Worm (Caenorhabditis elegans) whole organism, late embryonic: ENCODE data around the gene clec-4.

Source experiments
- C38D4.7 ChIP-seq: fragments of 200-800 bp; sonication (Bioruptor generic); optimal IDR thresholded peaks from 2 replicates; lab custom pipeline; 2018; ENCODE audit warnings: mild to moderate bottlenecking, missing genetic modification characterization, moderate library complexity, missing compliant biosample characterization
- F13H6.1 ChIP-seq: sonication (generic microtip); optimal IDR thresholded peaks from 2 replicates; lab custom pipeline; 2016; ENCODE audit warnings: missing genetic modification characterization, missing compliant biosample characterization
- T23F11.4 ChIP-seq: fragments of 200-800 bp; sonication (Bioruptor generic); optimal IDR thresholded peaks from 2 replicates; lab custom pipeline; 2018; ENCODE audit warnings: mild to moderate bottlenecking, missing genetic modification characterization, missing compliant biosample characterization
- Y22D7AL.16 ChIP-seq: sonication (generic microtip); optimal IDR thresholded peaks from 2 replicates; lab custom pipeline; 2016; ENCODE audit warnings: missing genetic modification characterization, missing compliant biosample characterization
- ama-1 ChIP-seq: fragments of 150-350 bp; optimal IDR thresholded peaks from 2 replicates; lab custom pipeline; 2014
- ceh-14 ChIP-seq: sonication (generic microtip); optimal IDR thresholded peaks from 2 replicates; lab custom pipeline; 2016; ENCODE audit warnings: missing genotype, missing genetic modification characterization, missing compliant biosample characterization
- ceh-18 ChIP-seq: sonication (generic microtip); optimal IDR thresholded peaks from 2 replicates; lab custom pipeline; 2016; ENCODE audit warnings: missing genetic modification characterization, missing compliant biosample characterization
- ceh-24 ChIP-seq: sonication (generic microtip); optimal IDR thresholded peaks from 2 replicates; lab custom pipeline; 2016; ENCODE audit warnings: mild to moderate bottlenecking, missing genetic modification characterization, missing compliant biosample characterization
- ceh-31 ChIP-seq: sonication (generic microtip); optimal IDR thresholded peaks from 2 replicates; lab custom pipeline; 2016; ENCODE audit warnings: missing genetic modification characterization, missing compliant biosample characterization
- ceh-45 ChIP-seq: fragments of 200-800 bp; sonication (Bioruptor generic); IDR thresholded peaks from 2 replicates; pipeline ENCODE4 v1.3.6; 2022; ENCODE audit warnings: missing genetic modification reagents, missing genetic modification characterization, missing compliant biosample characterization
- ceh-48 ChIP-seq: sonication (generic microtip); optimal IDR thresholded peaks from 2 replicates; lab custom pipeline; 2016; ENCODE audit warnings: missing genetic modification characterization, inconsistent platforms, missing compliant biosample characterization
- ceh-6 ChIP-seq: fragments of 200-800 bp; sonication (Bioruptor generic); optimal IDR thresholded peaks from 2 replicates; lab custom pipeline; 2018; ENCODE audit warnings: mild to moderate bottlenecking, missing genetic modification characterization, missing compliant biosample characterization
- ceh-9 ChIP-seq: sonication (generic microtip); optimal IDR thresholded peaks from 2 replicates; lab custom pipeline; 2016; ENCODE audit warnings: mild to moderate bottlenecking, missing genetic modification characterization, inconsistent platforms, missing compliant biosample characterization
- che-1 ChIP-seq: sonication (generic microtip); optimal IDR thresholded peaks from 2 replicates; lab custom pipeline; 2016; ENCODE audit warnings: mild to moderate bottlenecking, missing genetic modification characterization, missing compliant biosample characterization
- dmd-4 ChIP-seq: sonication (generic microtip); optimal IDR thresholded peaks from 2 replicates; lab custom pipeline; 2016; ENCODE audit warnings: borderline replicate concordance, missing genetic modification characterization, missing compliant biosample characterization
- elt-2 ChIP-seq: sonication (generic microtip); optimal IDR thresholded peaks from 2 replicates; lab custom pipeline; 2016; ENCODE audit warnings: missing genetic modification reagents, missing genetic modification characterization, missing compliant biosample characterization
- ets-4 ChIP-seq: sonication (generic microtip); optimal IDR thresholded peaks from 2 replicates; lab custom pipeline; 2016; ENCODE audit warnings: missing genetic modification characterization, missing compliant biosample characterization
- fax-1 ChIP-seq: sonication (generic microtip); optimal IDR thresholded peaks from 2 replicates; lab custom pipeline; 2016; ENCODE audit warnings: missing genotype, missing genetic modification characterization, missing compliant biosample characterization
- fkh-6 ChIP-seq: sonication (generic microtip); optimal IDR thresholded peaks from 2 replicates; lab custom pipeline; 2016; ENCODE audit warnings: missing genetic modification characterization, missing compliant biosample characterization
- gmeb-2 ChIP-seq: sonication (generic microtip); optimal IDR thresholded peaks from 2 replicates; lab custom pipeline; 2016; ENCODE audit warnings: missing genetic modification characterization, inconsistent platforms, missing compliant biosample characterization
- hlh-6 ChIP-seq: sonication (generic microtip); optimal IDR thresholded peaks from 2 replicates; lab custom pipeline; 2016; ENCODE audit warnings: missing genotype, missing genetic modification characterization, missing compliant biosample characterization
- lim-6 ChIP-seq: sonication (generic microtip); optimal IDR thresholded peaks from 2 replicates; lab custom pipeline; 2016; ENCODE audit warnings: missing genetic modification characterization, missing compliant biosample characterization
- lin-11 ChIP-seq: fragments of 200-800 bp; sonication (Bioruptor generic); optimal IDR thresholded peaks from 2 replicates; lab custom pipeline; 2018; ENCODE audit warnings: mild to moderate bottlenecking, missing genetic modification characterization, missing compliant biosample characterization
- madf-2 ChIP-seq: sonication (generic microtip); optimal IDR thresholded peaks from 2 replicates; lab custom pipeline; 2017; ENCODE audit warnings: missing genetic modification characterization, missing compliant biosample characterization
- mec-3 ChIP-seq: sonication (generic microtip); optimal IDR thresholded peaks from 2 replicates; lab custom pipeline; 2016; ENCODE audit warnings: borderline replicate concordance, missing genetic modification characterization, missing compliant biosample characterization
- nfya-1 ChIP-seq: sonication (generic microtip); optimal IDR thresholded peaks from 2 replicates; lab custom pipeline; 2017; ENCODE audit warnings: missing genetic modification characterization, mild to moderate bottlenecking, missing compliant biosample characterization, antibody characterized with exemption, moderate library complexity
- nhr-11 ChIP-seq: fragments of 150-350 bp; optimal IDR thresholded peaks from 2 replicates; lab custom pipeline; 2014; ENCODE audit warnings: missing biosample characterization, missing genetic modification characterization
- odd-2 ChIP-seq: sonication (generic microtip); optimal IDR thresholded peaks from 2 replicates; lab custom pipeline; 2017; ENCODE audit warnings: antibody characterized with exemption, mild to moderate bottlenecking, missing genetic modification characterization, missing compliant biosample characterization
- pag-3 ChIP-seq: sonication (generic microtip); optimal IDR thresholded peaks from 2 replicates; lab custom pipeline; 2016; ENCODE audit warnings: missing compliant biosample characterization, missing genetic modification characterization, borderline replicate concordance
- pat-9 ChIP-seq: fragments of 200-800 bp; sonication (Bioruptor generic); optimal IDR thresholded peaks from 2 replicates; lab custom pipeline; 2018; ENCODE audit warnings: mild to moderate bottlenecking, missing genetic modification characterization, moderate library complexity, missing compliant biosample characterization
- pax-1 ChIP-seq: fragments of 150-350 bp; optimal IDR thresholded peaks from 2 replicates; lab custom pipeline; 2014; ENCODE audit warnings: missing biosample characterization, missing genetic modification characterization
- pha-2 ChIP-seq: sonication (generic microtip); optimal IDR thresholded peaks from 2 replicates; lab custom pipeline; 2017; ENCODE audit warnings: mild to moderate bottlenecking, missing genetic modification characterization, missing compliant biosample characterization
- pha-4 ChIP-seq: fragments of 150-350 bp; optimal IDR thresholded peaks from 2 replicates; lab custom pipeline; 2018; ENCODE audit warnings: missing biosample characterization, missing genetic modification reagents, missing genetic modification characterization
- pros-1 ChIP-seq: fragments of 150-350 bp; optimal IDR thresholded peaks from 2 replicates; lab custom pipeline; 2014; ENCODE audit warnings: missing biosample characterization, missing genetic modification reagents, missing genetic modification characterization
- sox-2 ChIP-seq: fragments of 200-800 bp; sonication (Bioruptor generic); IDR thresholded peaks from 2 replicates; pipeline ENCODE4 v1.3.6; 2022; ENCODE audit warnings: missing genetic modification reagents, missing genetic modification characterization, missing compliant biosample characterization
- sox-4 ChIP-seq: sonication (generic microtip); optimal IDR thresholded peaks from 2 replicates; lab custom pipeline; 2017; ENCODE audit warnings: mild to moderate bottlenecking, missing genetic modification characterization, inconsistent platforms, missing compliant biosample characterization
- tbx-2 ChIP-seq: sonication (generic microtip); optimal IDR thresholded peaks from 2 replicates; lab custom pipeline; 2016; ENCODE audit warnings: missing genetic modification characterization, missing compliant biosample characterization
- tbx-7 ChIP-seq: sonication (generic microtip); optimal IDR thresholded peaks from 2 replicates; lab custom pipeline; 2016; ENCODE audit warnings: missing genotype, missing genetic modification characterization, missing compliant biosample characterization
- ttx-3 ChIP-seq: sonication (generic microtip); optimal IDR thresholded peaks from 2 replicates; lab custom pipeline; 2016; ENCODE audit warnings: missing genetic modification reagents, missing genetic modification characterization, missing compliant biosample characterization
- unc-42 ChIP-seq: sonication (generic microtip); optimal IDR thresholded peaks from 2 replicates; lab custom pipeline; 2016; ENCODE audit warnings: missing genotype, missing genetic modification characterization, missing compliant biosample characterization
- zip-5 ChIP-seq: sonication (generic microtip); optimal IDR thresholded peaks from 2 replicates; lab custom pipeline; 2016; ENCODE audit warnings: missing genetic modification characterization, missing compliant biosample characterization

clec-4 gene

DNA sequence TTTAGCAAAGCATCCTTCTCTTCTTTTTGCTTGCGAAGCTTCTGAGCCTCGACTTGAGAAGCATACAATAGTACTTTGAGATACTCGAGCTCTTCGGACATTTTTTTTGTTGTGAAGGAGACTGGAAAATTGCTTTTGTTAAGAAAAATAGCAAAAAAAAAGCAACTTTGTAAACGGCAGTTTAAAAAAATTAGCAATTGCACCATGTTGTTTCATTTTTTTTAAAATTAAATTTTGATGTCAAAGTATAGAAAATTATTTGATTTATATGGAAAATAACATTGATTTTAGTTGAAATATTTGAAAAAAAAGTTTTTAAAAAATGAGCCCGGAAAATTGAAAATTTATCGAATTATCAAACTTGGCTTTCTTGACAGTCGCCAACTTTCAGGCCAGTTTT lies 6.2 kb downstream of the clec-4 start, which contains the start of gene Y38E10A.3:
Y38E10A.3 (minus strand) TSS at position 101 of the 400 bp plus-strand sequence.
- no peak for TF ChIP-seq lin-11 (tag; lab: Kevin White, UChicago)
- TF ChIP-seq pha-2 (tag; lab: Kevin White, UChicago): no peak
- no peak for TF ChIP-seq mec-3
- no peak for TF ChIP-seq Y22D7AL.16 (tag; lab: Kevin White, UChicago)
- TF ChIP-seq sox-4 (tag; lab: Kevin White, UChicago): no peak
- TF ChIP-seq fkh-6 (tag; lab: Kevin White, UChicago): no peak
- no peak for TF ChIP-seq ceh-18 (tag; lab: Kevin White, UChicago)
- no peak for TF ChIP-seq elt-2 (tag; lab: Kevin White, UChicago)
- no peak for TF ChIP-seq C38D4.7 (GFP tag; lab: Kevin White, UChicago)
- TF ChIP-seq odd-2: no peak
- no peak for TF ChIP-seq nhr-11 (tag; lab: Kevin White, UChicago)

DNA sequence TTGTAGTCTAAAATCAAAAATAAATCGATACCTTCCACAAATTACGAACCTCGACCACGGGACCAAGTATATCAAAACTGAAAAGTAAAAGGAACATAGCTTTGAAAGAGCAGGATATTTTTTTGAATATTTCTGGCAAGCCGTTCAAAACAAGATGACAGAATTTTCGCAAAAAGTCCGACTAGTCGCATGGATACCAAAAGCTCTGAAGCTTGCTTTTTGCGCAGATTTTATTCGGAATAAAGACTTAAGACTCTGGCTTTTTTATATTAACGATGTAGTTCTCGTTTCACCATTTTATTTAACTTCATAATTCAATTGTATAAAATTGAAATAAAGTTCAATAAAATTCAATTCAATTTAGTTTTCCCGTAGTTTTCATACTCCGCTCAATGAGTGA lies 7.4 kb downstream of the clec-4 start, which contains the start of gene Y38E10A.2:
Y38E10A.2 (minus strand) TSS at position 101 of the 400 bp plus-strand sequence.
- no peak for TF ChIP-seq che-1
- TF ChIP-seq ceh-48 (tag; lab: Kevin White, UChicago): no peak
- no peak for TF ChIP-seq ama-1
- no peak for TF ChIP-seq Y22D7AL.16 (tag; lab: Kevin White, UChicago)
- no peak for TF ChIP-seq ceh-45
- TF ChIP-seq sox-2 (GFP tag; lab: Robert Waterston, UW): no peak

DNA sequence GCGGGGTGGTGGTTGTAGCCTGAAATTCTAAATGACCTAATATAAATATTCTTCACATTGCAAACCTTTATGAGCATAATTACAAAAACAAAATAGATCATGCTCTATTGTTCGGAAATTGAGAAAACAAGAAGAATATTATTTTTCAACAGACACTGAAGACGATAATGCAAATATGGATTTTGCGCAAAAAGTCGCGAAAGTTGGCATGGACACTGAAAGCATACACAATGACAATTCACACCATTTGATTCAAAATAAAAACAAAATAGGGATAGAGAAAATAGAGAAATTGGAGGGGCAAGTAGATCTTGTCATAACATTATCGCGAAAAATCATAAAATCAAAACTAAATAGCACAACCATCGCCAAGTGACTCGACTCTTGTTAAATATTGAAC lies 8.2 kb downstream of the clec-4 start, which contains the start of gene Y38E10A.35:
Y38E10A.35 (minus strand) TSS at position 101 of the 400 bp plus-strand sequence.
- TF ChIP-seq pha-4 (tag; lab: Kevin White, UChicago): no peak
- TF ChIP-seq ceh-14: no peak
- no peak for TF ChIP-seq unc-42 (tag; lab: Kevin White, UChicago)

DNA sequence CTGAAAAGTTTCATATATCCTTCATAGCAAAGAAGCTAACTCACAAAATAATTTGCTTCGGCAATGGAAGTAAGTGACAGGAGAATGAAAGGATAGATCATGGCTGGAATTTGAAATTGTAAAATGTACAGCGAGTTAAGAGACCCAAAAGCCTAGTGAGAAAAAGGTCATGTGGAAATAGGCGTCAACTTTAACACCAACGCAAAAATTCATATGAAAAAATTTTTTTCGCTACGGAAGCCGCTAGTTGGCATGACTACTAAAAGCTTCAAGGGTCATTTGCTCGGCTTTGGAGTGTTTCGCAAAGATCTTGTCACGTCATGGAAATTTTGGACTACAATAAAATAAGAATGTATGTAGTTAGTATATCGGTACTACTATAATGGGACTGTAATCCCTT lies 10.4 kb downstream of the clec-4 start, which contains the start of gene Y38E10A.1:
Y38E10A.1 (minus strand) TSS at position 101 of the 400 bp plus-strand sequence.
- TF ChIP-seq ceh-31 (tag; lab: Kevin White, UChicago) (no peak), ceh-45 (no peak), lim-6 (tag; lab: Kevin White, UChicago) (no peak), C38D4.7 (GFP tag; lab: Kevin White, UChicago) (no peak), ceh-6 (GFP tag; lab: Kevin White, UChicago) (no peak), ceh-9 (tag; lab: Kevin White, UChicago) (no peak), Y22D7AL.16 (tag; lab: Kevin White, UChicago) (no peak), zip-5 (no peak), ttx-3 (no peak), ceh-24 (no peak), F13H6.1 (tag; lab: Kevin White, UChicago) (no peak), T23F11.4 (GFP tag; lab: Kevin White, UChicago) (no peak), pat-9 (tag; lab: Kevin White, UChicago) (no peak)

DNA sequence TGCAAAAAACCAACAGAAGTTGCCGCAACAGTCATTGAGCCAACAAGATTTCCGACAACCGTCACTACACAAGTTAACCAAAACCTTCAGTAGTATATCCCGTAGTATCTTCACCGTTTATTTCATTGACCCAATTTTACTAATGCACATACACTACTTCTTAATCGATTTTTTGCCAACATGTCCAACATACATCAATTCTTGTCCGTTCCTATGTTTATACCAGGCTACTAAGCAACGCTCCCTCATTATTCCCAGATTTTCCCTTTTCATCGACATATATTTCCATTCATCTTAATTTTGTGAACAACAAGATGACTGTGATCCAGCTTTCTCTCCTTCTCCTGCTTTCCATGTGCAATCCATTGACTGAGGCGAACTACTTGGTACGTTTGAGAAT lies 15.1 kb downstream of the clec-4 start, which contains the start of gene F49C5.7:
F49C5.7 (plus strand) TSS at position 301 of the 400 bp plus-strand sequence.
- TF ChIP-seq pax-1 (tag; lab: Kevin White, UChicago): no peak
- TF ChIP-seq tbx-2 (tag; lab: Kevin White, UChicago): no peak
- no peak for TF ChIP-seq elt-2 (tag; lab: Kevin White, UChicago)
- no peak for TF ChIP-seq lim-6 (tag; lab: Kevin White, UChicago)
- no peak for TF ChIP-seq ceh-18 (tag; lab: Kevin White, UChicago)
- no peak for TF ChIP-seq pag-3
- no peak for TF ChIP-seq unc-42 (tag; lab: Kevin White, UChicago)
- TF ChIP-seq dmd-4 (tag; lab: Kevin White, UChicago): no peak
- no peak for TF ChIP-seq sox-4 (tag; lab: Kevin White, UChicago)
- no peak for TF ChIP-seq fax-1 (tag; lab: Kevin White, UChicago)
- no peak for TF ChIP-seq madf-2 (tag; lab: Kevin White, UChicago)
- no peak for TF ChIP-seq ets-4 (tag; lab: Kevin White, UChicago)
- TF ChIP-seq tbx-7 (tag; lab: Kevin White, UChicago): no peak
- no peak for TF ChIP-seq fkh-6 (tag; lab: Kevin White, UChicago)
- TF ChIP-seq nfya-1: no peak
- no peak for TF ChIP-seq nhr-11 (tag; lab: Kevin White, UChicago)
- no peak for TF ChIP-seq gmeb-2
- TF ChIP-seq hlh-6: no peak
- TF ChIP-seq pros-1 (tag; lab: Kevin White, UChicago): no peak
- no peak for TF ChIP-seq pat-9 (tag; lab: Kevin White, UChicago)
